Worm (Caenorhabditis elegans) whole organism, young adult: ENCODE results near the gene Y43F8B.28.

ENCODE experiments used
- B0336.3 ChIP-seq: fragments of 200-800 bp; sonication (Bioruptor generic); IDR thresholded peaks from 2 replicates; pipeline ENCODE4 v1.3.6; 2022; ENCODE audit warnings: missing genetic modification characterization, missing compliant biosample characterization
- C06A6.2 ChIP-seq: fragments of 200-800 bp; sonication (Bioruptor generic); conservative IDR thresholded peaks from 2 replicates; pipeline ENCODE4 v1.3.6; 2022; ENCODE audit warnings: missing genetic modification characterization, missing compliant biosample characterization
- F10E7.11 ChIP-seq: sonication (generic microtip); optimal IDR thresholded peaks from 2 replicates; lab custom pipeline; 2017; ENCODE audit warnings: mild to moderate bottlenecking, missing genetic modification characterization, moderate library complexity, missing compliant biosample characterization
- F39B2.1 ChIP-seq: fragments of 200-800 bp; sonication (Bioruptor generic); IDR thresholded peaks from 2 replicates; pipeline ENCODE4 v1.3.6; 2022; ENCODE audit warnings: missing genetic modification reagents, missing genetic modification characterization, missing compliant biosample characterization
- F55B11.4 ChIP-seq: sonication (generic microtip); optimal IDR thresholded peaks from 2 replicates; lab custom pipeline; 2016; ENCODE audit warnings: missing compliant biosample characterization, missing genetic modification characterization, borderline replicate concordance; ENCODE audit not compliant: insufficient read depth
- F57A8.1 ChIP-seq: fragments of 200-800 bp; sonication (Bioruptor generic); optimal IDR thresholded peaks from 2 replicates; lab custom pipeline; 2018; ENCODE audit warnings: mild to moderate bottlenecking, missing genetic modification characterization, moderate library complexity, missing compliant biosample characterization
- T07F8.4 ChIP-seq: sonication (generic microtip); optimal IDR thresholded peaks from 2 replicates; lab custom pipeline; 2016; ENCODE audit warnings: mild to moderate bottlenecking, missing genetic modification characterization, moderate library complexity, missing compliant biosample characterization
- Y53G8AR.9 ChIP-seq: fragments of 200-800 bp; sonication (Bioruptor generic); conservative IDR thresholded peaks from 2 replicates; pipeline ENCODE4 v1.3.6; 2022; ENCODE audit warnings: missing genetic modification reagents, missing genetic modification characterization, missing compliant biosample characterization
- akir-1 ChIP-seq: fragments of 200-800 bp; sonication (Bioruptor generic); optimal IDR thresholded peaks from 2 replicates; lab custom pipeline; 2018; ENCODE audit warnings: mild to moderate bottlenecking, missing genetic modification characterization, moderate library complexity, missing compliant biosample characterization
- ama-1 ChIP-seq, 3 experiments: fragments of 150-350 bp in 1 of 3; sonication (generic microtip) in 2 of 3; optimal IDR thresholded peaks; 2 replicates each; lab custom pipeline; 2014 to 2018; ENCODE audit warnings: missing biosample characterization in 2 of 3, missing genetic modification characterization in 2 of 3, missing genetic modification reagents in 2 of 3
- aptf-2 ChIP-seq: fragments of 200-800 bp; sonication (Bioruptor generic); conservative IDR thresholded peaks from 2 replicates; pipeline ENCODE4 v1.3.6; 2022; ENCODE audit warnings: missing genetic modification reagents, missing genetic modification characterization, missing compliant biosample characterization
- aptf-3 ChIP-seq: fragments of 200-800 bp; sonication (Bioruptor generic); IDR thresholded peaks from 2 replicates; pipeline ENCODE4 v1.3.6; 2022; ENCODE audit warnings: missing genetic modification characterization, missing compliant biosample characterization
- atf-7 ChIP-seq: sonication (generic microtip); optimal IDR thresholded peaks from 2 replicates; lab custom pipeline; 2017; ENCODE audit warnings: mild to moderate bottlenecking, missing genetic modification characterization, missing compliant biosample characterization
- athp-1 ChIP-seq: sonication (generic microtip); optimal IDR thresholded peaks from 2 replicates; lab custom pipeline; 2017; ENCODE audit warnings: mild to moderate bottlenecking, missing genetic modification characterization, missing compliant biosample characterization
- attf-5 ChIP-seq: fragments of 200-800 bp; sonication (Bioruptor generic); optimal IDR thresholded peaks from 2 replicates; lab custom pipeline; 2018; ENCODE audit warnings: mild to moderate bottlenecking, missing genetic modification characterization, missing compliant biosample characterization
- attf-6 ChIP-seq: fragments of 200-800 bp; sonication (Bioruptor generic); IDR thresholded peaks from 2 replicates; pipeline ENCODE4 v1.3.6; 2022; ENCODE audit warnings: missing genetic modification reagents, missing genetic modification characterization, missing compliant biosample characterization
- bed-1 ChIP-seq: fragments of 200-800 bp; sonication (Bioruptor generic); IDR thresholded peaks from 2 replicates; pipeline ENCODE4 v1.3.6; 2022; ENCODE audit warnings: missing genetic modification reagents, missing genetic modification characterization, missing compliant biosample characterization
- ceh-27 ChIP-seq: fragments of 200-800 bp; sonication (Bioruptor generic); optimal IDR thresholded peaks from 2 replicates; lab custom pipeline; 2018; ENCODE audit warnings: mild to moderate bottlenecking, missing genetic modification characterization, moderate library complexity, missing compliant biosample characterization
- ceh-58 ChIP-seq: fragments of 200-800 bp; sonication (Bioruptor generic); IDR thresholded peaks from 2 replicates; pipeline ENCODE4 v1.3.6; 2022; ENCODE audit warnings: missing genetic modification characterization, missing compliant biosample characterization
- chd-7 ChIP-seq: sonication (generic microtip); optimal IDR thresholded peaks from 2 replicates; lab custom pipeline; 2016; ENCODE audit warnings: mild to moderate bottlenecking, missing genetic modification characterization, moderate library complexity, missing compliant biosample characterization
- dox-1 ChIP-seq: fragments of 200-800 bp; sonication (Bioruptor generic); IDR thresholded peaks from 2 replicates; pipeline ENCODE4 v1.3.6; 2022; ENCODE audit warnings: missing genetic modification reagents, missing genetic modification characterization, missing compliant biosample characterization
- dpff-1 ChIP-seq: sonication (generic microtip); optimal IDR thresholded peaks from 2 replicates; lab custom pipeline; 2017; ENCODE audit warnings: mild to moderate bottlenecking, missing genetic modification characterization, missing compliant biosample characterization
- him-1 ChIP-seq: sonication (generic microtip); optimal IDR thresholded peaks from 2 replicates; lab custom pipeline; 2016; ENCODE audit warnings: missing genotype, missing genetic modification reagents, missing genetic modification characterization, missing compliant biosample characterization
- hsf-1 ChIP-seq: fragments of 200-800 bp; sonication (Bioruptor generic); IDR thresholded peaks from 2 replicates; pipeline ENCODE4 v1.3.6; 2022; ENCODE audit warnings: missing genetic modification reagents, missing genetic modification characterization, missing compliant biosample characterization
- let-607 ChIP-seq, 2 experiments: fragments of 200-800 bp in 1 of 2; sonication (Bioruptor generic) in 1 of 2; sonication (generic microtip) in 1 of 2; optimal IDR thresholded peaks; 2 replicates each; lab custom pipeline; 2016 to 2018; ENCODE audit warnings: mild to moderate bottlenecking in 2 of 2, missing compliant biosample characterization in 2 of 2, missing genetic modification characterization in 2 of 2, moderate library complexity in 2 of 2, missing genotype in 1 of 2
- lin-54 ChIP-seq: fragments of 200-800 bp; sonication (Bioruptor generic); optimal IDR thresholded peaks from 2 replicates; lab custom pipeline; 2018; ENCODE audit warnings: mild to moderate bottlenecking, missing genetic modification characterization, missing compliant biosample characterization
- madf-3 ChIP-seq: fragments of 200-800 bp; sonication (Bioruptor generic); IDR thresholded peaks from 2 replicates; pipeline ENCODE4 v1.3.6; 2022; ENCODE audit warnings: missing genetic modification reagents, missing genetic modification characterization, missing compliant biosample characterization
- madf-6 ChIP-seq: fragments of 200-800 bp; sonication (Bioruptor generic); IDR thresholded peaks from 2 replicates; pipeline ENCODE4 v1.3.6; 2022; ENCODE audit warnings: missing genetic modification reagents, missing genetic modification characterization, missing compliant biosample characterization
- mxl-1 ChIP-seq: sonication (generic microtip); optimal IDR thresholded peaks from 2 replicates; lab custom pipeline; 2016; ENCODE audit warnings: missing genetic modification characterization, missing compliant biosample characterization
- nfyb-1 ChIP-seq: fragments of 200-800 bp; sonication (Bioruptor generic); IDR thresholded peaks from 2 replicates; pipeline ENCODE4 v1.3.6; 2022; ENCODE audit warnings: missing genetic modification reagents, missing genetic modification characterization, missing compliant biosample characterization
- nhr-120 ChIP-seq: fragments of 200-800 bp; sonication (Bioruptor generic); IDR thresholded peaks from 2 replicates; pipeline ENCODE4 v1.3.6; 2022; ENCODE audit warnings: missing genetic modification characterization, missing compliant biosample characterization
- nhr-80 ChIP-seq: sonication (generic microtip); optimal IDR thresholded peaks from 2 replicates; lab custom pipeline; 2016; ENCODE audit warnings: missing genetic modification characterization, missing compliant biosample characterization
- rcor-1 ChIP-seq: fragments of 200-800 bp; sonication (Bioruptor generic); IDR thresholded peaks from 2 replicates; pipeline ENCODE4 v1.3.6; 2022; ENCODE audit warnings: missing genetic modification reagents, missing genetic modification characterization, missing compliant biosample characterization
- repo-1 ChIP-seq: sonication (generic microtip); optimal IDR thresholded peaks from 2 replicates; lab custom pipeline; 2017; ENCODE audit warnings: mild to moderate bottlenecking, missing genetic modification characterization, missing compliant biosample characterization
- sdz-38 ChIP-seq: sonication (generic microtip); optimal IDR thresholded peaks from 2 replicates; lab custom pipeline; 2016; ENCODE audit warnings: missing genotype, missing genetic modification characterization, missing compliant biosample characterization
- snpc-1.1 ChIP-seq: sonication (generic microtip); optimal IDR thresholded peaks from 2 replicates; lab custom pipeline; 2017; ENCODE audit warnings: missing genetic modification characterization, mild to moderate bottlenecking, missing compliant biosample characterization, antibody characterized with exemption, moderate library complexity, missing genotype, missing genetic modification reagents; ENCODE audit not compliant: insufficient read depth
- snpc-3.4 ChIP-seq: sonication (generic microtip); optimal IDR thresholded peaks from 2 replicates; lab custom pipeline; 2017; ENCODE audit warnings: missing genetic modification characterization, mild to moderate bottlenecking, missing compliant biosample characterization, antibody characterized with exemption, moderate library complexity, missing genotype, missing genetic modification reagents
- snpc-4 ChIP-seq, 5 experiments: fragments of 150-350 bp in 1 of 5; sonication (generic microtip) in 4 of 5; optimal IDR thresholded peaks; 2 replicates each; lab custom pipeline; 2014 to 2018; ENCODE audit warnings: missing genetic modification characterization in 5 of 5, missing biosample characterization in 3 of 5, antibody characterized with exemption in 2 of 5, mild to moderate bottlenecking in 2 of 5, missing compliant biosample characterization in 2 of 5, missing genotype in 2 of 5, moderate library complexity in 2 of 5, missing genetic modification reagents in 1 of 5
- somi-1 ChIP-seq: fragments of 200-800 bp; sonication (Bioruptor generic); optimal IDR thresholded peaks from 2 replicates; lab custom pipeline; 2018; ENCODE audit warnings: mild to moderate bottlenecking, missing genetic modification characterization, missing compliant biosample characterization
- zim-3 ChIP-seq: sonication (generic microtip); optimal IDR thresholded peaks from 2 replicates; lab custom pipeline; 2017; ENCODE audit warnings: mild to moderate bottlenecking, missing genetic modification characterization, moderate library complexity, missing compliant biosample characterization
- ztf-18 ChIP-seq: sonication (generic microtip); optimal IDR thresholded peaks from 2 replicates; lab custom pipeline; 2016; ENCODE audit warnings: missing genotype, mild to moderate bottlenecking, missing genetic modification characterization, missing compliant biosample characterization
- ztf-25 ChIP-seq: fragments of 200-800 bp; sonication (Bioruptor generic); IDR thresholded peaks from 2 replicates; pipeline ENCODE4 v1.3.6; 2022; ENCODE audit warnings: missing genetic modification reagents, missing genetic modification characterization, missing compliant biosample characterization
- ztf-26 ChIP-seq: sonication (generic microtip); optimal IDR thresholded peaks from 2 replicates; lab custom pipeline; 2017; ENCODE audit warnings: missing genetic modification characterization, missing compliant biosample characterization
- ztf-6 ChIP-seq: fragments of 200-800 bp; sonication (Bioruptor generic); IDR thresholded peaks from 2 replicates; pipeline ENCODE4 v1.3.6; 2022; ENCODE audit warnings: missing genetic modification reagents, missing genetic modification characterization, missing compliant biosample characterization

Y43F8B.28 gene

DNA sequence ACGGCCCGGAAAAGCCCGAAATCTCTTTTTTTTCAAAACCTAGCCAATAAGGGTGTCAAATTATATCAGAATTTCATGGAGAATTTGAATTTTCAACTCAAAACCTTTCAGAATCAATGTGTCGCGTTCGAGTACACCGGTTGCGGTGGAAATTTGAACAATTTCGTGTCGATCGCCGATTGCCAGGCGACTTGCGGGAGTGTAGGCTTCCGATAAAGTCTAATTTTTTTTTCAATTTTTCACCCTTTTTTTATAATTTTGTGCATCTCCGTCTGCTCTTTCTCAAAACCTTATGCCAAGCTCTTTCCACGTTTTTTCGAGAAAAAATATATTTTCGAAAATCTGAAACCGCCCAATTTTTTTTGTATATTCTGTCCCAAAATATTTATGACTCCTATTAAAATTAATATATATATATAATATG lies 34.4 kb downstream of the Y43F8B.28 start (continued):
- peak; percentile 27 for TF ChIP-seq F10E7.11 (tag; lab: Kevin White, UChicago)
- peak; percentile 55; the same call in 1 of the 2 replicates for TF ChIP-seq B0336.3 (GFP tag; lab: Robert Waterston, UW)
- TF ChIP-seq somi-1 (GFP tag; lab: Kevin White, UChicago) = no peak
- 0 out of 2 replicates have a peak, but pooled peaks have one; percentile 61 for TF ChIP-seq Y53G8AR.9 (GFP tag; lab: Robert Waterston, UW)
- no peak for TF ChIP-seq F55B11.4 (tag; lab: Kevin White, UChicago)
- TF ChIP-seq nhr-80 (tag; lab: Kevin White, UChicago) = no peak
- peak; percentile 33 for TF ChIP-seq lin-54 (GFP tag; lab: Kevin White, UChicago)
- peak; percentile 57 for TF ChIP-seq atf-7 (tag; lab: Kevin White, UChicago)
- no peak for TF ChIP-seq him-1 (tag; lab: Kevin White, UChicago)
- no peak for TF ChIP-seq ztf-6 (GFP tag; lab: Robert Waterston, UW)
- no peak for TF ChIP-seq aptf-2 (GFP tag; lab: Robert Waterston, UW)
- no peak for TF ChIP-seq snpc-4 (GFP tag; optimal IDR thresholded peaks at IDR 0.05; lab: Kevin White, UChicago)
- TF ChIP-seq snpc-4 (tag; optimal IDR thresholded peaks at IDR 0.05; lab: Kevin White, UChicago) = peak in 2 of 4 experiments; percentile 25 to 36
- peak; percentile 78 for TF ChIP-seq nfyb-1 (GFP tag; lab: Robert Waterston, UW)
- TF ChIP-seq F57A8.1 (GFP tag; lab: Kevin White, UChicago) = peak; percentile 8
- TF ChIP-seq madf-6 (GFP tag; lab: Robert Waterston, UW) = peak; percentile 58
- TF ChIP-seq rcor-1 (GFP tag; lab: Robert Waterston, UW) = no peak
- TF ChIP-seq C06A6.2 = peak; percentile 32; the same call in 1 of the 2 replicates
- TF ChIP-seq madf-3 (GFP tag; lab: Robert Waterston, UW) = 0 out of 2 replicates have a peak, but pooled peaks have one; percentile 29
- peak; percentile 5 for TF ChIP-seq dpff-1
- TF ChIP-seq, all 124 proteins: peak for 36

DNA sequence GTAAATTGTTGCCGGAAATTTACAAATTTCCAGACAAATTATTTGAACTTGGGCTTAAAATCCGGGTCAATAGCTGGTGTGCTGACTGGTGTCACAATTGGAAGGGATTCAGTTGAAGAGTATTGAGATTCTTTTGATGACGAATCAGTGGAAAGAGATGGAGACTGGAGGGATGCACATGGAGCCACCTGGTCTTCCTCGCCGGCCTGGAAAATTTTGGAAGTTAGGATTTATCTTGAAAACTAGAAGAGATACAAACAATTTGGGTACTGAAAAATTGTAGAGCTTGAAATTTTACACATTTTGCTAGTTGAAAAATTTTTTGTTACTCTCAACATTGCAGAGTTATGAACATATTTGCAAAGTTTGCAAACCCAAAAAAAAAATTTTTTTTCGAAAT lies 35.0 kb downstream of the Y43F8B.28 start:
- TF ChIP-seq snpc-1.1 (tag; lab: Kevin White, UChicago) (no peak), madf-3 (GFP tag; lab: Robert Waterston, UW) (0 out of 2 replicates have a peak, but pooled peaks have one; percentile 62), athp-1 (tag; lab: Kevin White, UChicago) (no peak), ztf-25 (0 out of 2 replicates have a peak, but pooled peaks have one; percentile 51), rcor-1 (GFP tag; lab: Robert Waterston, UW) (no peak), snpc-3.4 (tag; lab: Kevin White, UChicago) (no peak), attf-5 (GFP tag; lab: Kevin White, UChicago) (no peak), Y53G8AR.9 (GFP tag; lab: Robert Waterston, UW) (0 out of 2 replicates have a peak, but pooled peaks have one; percentile 9), ceh-58 (no peak), dox-1 (peak; percentile 40), F55B11.4 (tag; lab: Kevin White, UChicago) (no peak), ama-1 (optimal IDR thresholded peaks at IDR 0.05; lab: Kevin White, UChicago) (peak; percentile 77), ama-1 (GFP tag; optimal IDR thresholded peaks at IDR 0.05; lab: Kevin White, UChicago) (no peak), ceh-27 (GFP tag; lab: Kevin White, UChicago) (no peak), repo-1 (tag; lab: Kevin White, UChicago) (peak; percentile 5), bed-1 (GFP tag; lab: Robert Waterston, UW) (0 out of 2 replicates have a peak, but pooled peaks have one; percentile 55), mxl-1 (tag; lab: Kevin White, UChicago) (no peak), attf-6 (GFP tag; lab: Robert Waterston, UW) (0 out of 2 replicates have a peak, but pooled peaks have one; percentile 32), zim-3 (tag; lab: Kevin White, UChicago) (peak; percentile 76), sdz-38 (no peak), ztf-18 (tag; lab: Kevin White, UChicago) (no peak), T07F8.4 (no peak), let-607 (tag; optimal IDR thresholded peaks at IDR 0.05; lab: Kevin White, UChicago) (peak in 1 of 2 experiments; percentile 19), F39B2.1 (GFP tag; lab: Robert Waterston, UW) (no peak), akir-1 (GFP tag; lab: Kevin White, UChicago) (no peak), nhr-120 (GFP tag; lab: Robert Waterston, UW) (no peak), lin-54 (GFP tag; lab: Kevin White, UChicago) (peak; percentile 4), aptf-3 (GFP tag; lab: Robert Waterston, UW) (0 out of 2 replicates have a peak, but pooled peaks have one; percentile 46), dpff-1 (no peak), ztf-26 (peak; percentile 45), madf-6 (GFP tag; lab: Robert Waterston, UW) (peak; percentile 56; the same call in 1 of the 2 replicates), chd-7 (tag; lab: Kevin White, UChicago) (peak; percentile 65), hsf-1 (GFP tag; lab: Robert Waterston, UW) (0 out of 2 replicates have a peak, but pooled peaks have one; percentile 11)
